Worm (Caenorhabditis elegans) whole organism, L2 larva: ENCODE results near the gene sre-32.

Experiments used
- ceh-16 ChIP-seq: fragments of 150-350 bp; optimal IDR thresholded peaks from 2 replicates; lab custom pipeline; 2014; ENCODE audit warnings: missing biosample characterization, missing genetic modification characterization
- lin-13 ChIP-seq: fragments of 150-350 bp; optimal IDR thresholded peaks from 2 replicates; lab custom pipeline; 2014; ENCODE audit warnings: missing biosample characterization, missing genetic modification reagents, missing genetic modification characterization
- nhr-23 ChIP-seq: fragments of 150-350 bp; optimal IDR thresholded peaks from 2 replicates; lab custom pipeline; 2014; ENCODE audit warnings: missing biosample characterization, missing genetic modification reagents, missing genetic modification characterization
- nhr-237 ChIP-seq: fragments of 150-350 bp; optimal IDR thresholded peaks from 2 replicates; lab custom pipeline; 2014; ENCODE audit warnings: missing biosample characterization, missing genetic modification characterization
- sma-3 ChIP-seq: sonication (generic microtip); optimal IDR thresholded peaks from 2 replicates; lab custom pipeline; 2016; ENCODE audit warnings: missing genetic modification reagents, missing genetic modification characterization, missing compliant biosample characterization
- unc-39 ChIP-seq: fragments of 150-350 bp; optimal IDR thresholded peaks from 2 replicates; lab custom pipeline; 2014; ENCODE audit warnings: missing biosample characterization, missing genetic modification characterization
- unc-55 ChIP-seq: fragments of 150-350 bp; sonication (generic microtip); optimal IDR thresholded peaks from 3 replicates; lab custom pipeline; 2014; ENCODE audit warnings: missing biosample characterization, missing genetic modification reagents, missing genetic modification characterization

- TF ChIP-seq nhr-23 (tag; lab: Kevin White, UChicago): no peak
- TF ChIP-seq sma-3 (GFP tag; lab: Kevin White, UChicago): no peak
- no peak for TF ChIP-seq lin-13 (GFP tag; lab: Kevin White, UChicago)
- TF ChIP-seq unc-39 (tag; lab: Kevin White, UChicago): no peak
- no peak for TF ChIP-seq nhr-237
- TF ChIP-seq ceh-16: no peak
- no peak for TF ChIP-seq unc-55 (GFP tag; lab: Kevin White, UChicago)
Observed at ce11 chrII:12435202-12435872, 21.2 kb downstream of the sre-32 start.
